Worm (Caenorhabditis elegans) whole organism, L2 larva: ENCODE measurements around the gene F33C8.2.

Experiments
- C34F6.9 ChIP-seq: fragments of 150-350 bp; optimal IDR thresholded peaks from 2 replicates; lab custom pipeline; 2014; ENCODE audit warnings: missing biosample characterization, missing genetic modification characterization
- F13H6.1 ChIP-seq: sonication (generic microtip); optimal IDR thresholded peaks from 2 replicates; lab custom pipeline; 2016; ENCODE audit warnings: missing genetic modification characterization, missing compliant biosample characterization
- R02D3.7 ChIP-seq: fragments of 150-350 bp; optimal IDR thresholded peaks from 2 replicates; lab custom pipeline; 2014; ENCODE audit warnings: missing biosample characterization, missing genetic modification characterization
- Y55F3AM.14 ChIP-seq: fragments of 200-800 bp; sonication (Bioruptor generic); optimal IDR thresholded peaks from 2 replicates; lab custom pipeline; 2018; ENCODE audit warnings: mild to moderate bottlenecking, missing genetic modification characterization, missing compliant biosample characterization
- alr-1 ChIP-seq: fragments of 150-350 bp; optimal IDR thresholded peaks from 2 replicates; lab custom pipeline; 2014; ENCODE audit warnings: missing biosample characterization, missing genetic modification characterization
- aly-2 ChIP-seq: fragments of 150-350 bp; optimal IDR thresholded peaks from 2 replicates; lab custom pipeline; 2014; ENCODE audit warnings: missing biosample characterization, missing genetic modification characterization
- ama-1 ChIP-seq: fragments of 150-350 bp; optimal IDR thresholded peaks from 2 replicates; lab custom pipeline; 2018; ENCODE audit warnings: inconsistent platforms
- blmp-1 ChIP-seq: sonication (generic microtip); optimal IDR thresholded peaks from 2 replicates; lab custom pipeline; 2017; ENCODE audit warnings: missing genetic modification characterization, mild to moderate bottlenecking, missing compliant biosample characterization, antibody characterized with exemption, moderate library complexity; ENCODE audit not compliant: insufficient read depth
- ceh-16 ChIP-seq: fragments of 150-350 bp; optimal IDR thresholded peaks from 2 replicates; lab custom pipeline; 2014; ENCODE audit warnings: missing biosample characterization, missing genetic modification characterization
- ceh-82 ChIP-seq: fragments of 150-350 bp; optimal IDR thresholded peaks from 2 replicates; lab custom pipeline; 2014; ENCODE audit warnings: missing biosample characterization, missing genetic modification characterization
- crh-2 ChIP-seq: sonication (generic microtip); optimal IDR thresholded peaks from 2 replicates; lab custom pipeline; 2017; ENCODE audit warnings: missing biosample characterization, missing genetic modification characterization
- dmd-4 ChIP-seq: sonication (generic microtip); optimal IDR thresholded peaks from 2 replicates; lab custom pipeline; 2017; ENCODE audit warnings: missing biosample characterization, missing genetic modification characterization
- egl-27 ChIP-seq: sonication (generic microtip); optimal IDR thresholded peaks from 3 replicates; lab custom pipeline; 2017; ENCODE audit warnings: missing biosample characterization, missing genetic modification reagents, missing genetic modification characterization
- elt-1 ChIP-seq: fragments of 150-350 bp; optimal IDR thresholded peaks from 2 replicates; lab custom pipeline; 2014; ENCODE audit warnings: missing biosample characterization, missing genetic modification characterization
- fos-1 ChIP-seq: fragments of 150-350 bp; optimal IDR thresholded peaks from 2 replicates; lab custom pipeline; 2014; ENCODE audit warnings: missing biosample characterization, missing genetic modification characterization
- gmeb-1 ChIP-seq: fragments of 150-350 bp; optimal IDR thresholded peaks from 2 replicates; lab custom pipeline; 2014; ENCODE audit warnings: missing biosample characterization, missing genetic modification characterization
- lin-11 ChIP-seq: fragments of 150-350 bp; sonication (generic microtip); optimal IDR thresholded peaks from 2 replicates; lab custom pipeline; 2014; ENCODE audit warnings: missing biosample characterization, missing genetic modification characterization, inconsistent platforms, mixed read lengths
- lin-39 ChIP-seq: fragments of 150-350 bp; optimal IDR thresholded peaks from 2 replicates; lab custom pipeline; 2014; ENCODE audit warnings: missing biosample characterization, missing genetic modification reagents, missing genetic modification characterization
- lsy-2 ChIP-seq, 2 experiments: fragments of 150-350 bp in 1 of 2; sonication (generic microtip) in 1 of 2; optimal IDR thresholded peaks; 2 replicates each; lab custom pipeline; 2014 to 2017; ENCODE audit warnings: missing biosample characterization in 2 of 2, missing genetic modification characterization in 2 of 2
- mab-5 ChIP-seq: fragments of 150-350 bp; optimal IDR thresholded peaks from 2 replicates; lab custom pipeline; 2014; ENCODE audit warnings: missing biosample characterization, missing genetic modification characterization
- mbf-1 ChIP-seq: sonication (generic microtip); optimal IDR thresholded peaks from 2 replicates; lab custom pipeline; 2017; ENCODE audit warnings: missing biosample characterization, missing genetic modification characterization
- mdl-1 ChIP-seq, 2 experiments: fragments of 150-350 bp in 1 of 2; sonication (generic microtip) in 1 of 2; optimal IDR thresholded peaks; 2 replicates each; lab custom pipeline; 2017; ENCODE audit warnings: missing biosample characterization in 2 of 2, missing genetic modification characterization in 2 of 2
- nhr-10 ChIP-seq: sonication (generic microtip); optimal IDR thresholded peaks from 2 replicates; lab custom pipeline; 2017; ENCODE audit warnings: missing biosample characterization, missing genetic modification characterization
- nhr-11 ChIP-seq: fragments of 150-350 bp; optimal IDR thresholded peaks from 2 replicates; lab custom pipeline; 2014; ENCODE audit warnings: missing biosample characterization, missing genetic modification characterization
- nhr-12 ChIP-seq: fragments of 150-350 bp; optimal IDR thresholded peaks from 2 replicates; lab custom pipeline; 2014; ENCODE audit warnings: missing biosample characterization, missing genetic modification characterization
- nhr-129 ChIP-seq: fragments of 150-350 bp; optimal IDR thresholded peaks from 2 replicates; lab custom pipeline; 2014; ENCODE audit warnings: missing biosample characterization, missing genetic modification characterization
- nhr-21 ChIP-seq: fragments of 150-350 bp; optimal IDR thresholded peaks from 2 replicates; lab custom pipeline; 2014; ENCODE audit warnings: missing biosample characterization, missing genetic modification characterization
- nhr-23 ChIP-seq: fragments of 150-350 bp; optimal IDR thresholded peaks from 2 replicates; lab custom pipeline; 2014; ENCODE audit warnings: missing biosample characterization, missing genetic modification reagents, missing genetic modification characterization
- nhr-25 ChIP-seq: fragments of 150-350 bp; sonication (generic microtip); optimal IDR thresholded peaks from 3 replicates; lab custom pipeline; 2014; ENCODE audit warnings: missing biosample characterization, missing genetic modification characterization
- nhr-6 ChIP-seq: fragments of 150-350 bp; optimal IDR thresholded peaks from 2 replicates; lab custom pipeline; 2014; ENCODE audit warnings: missing biosample characterization, missing genetic modification characterization
- nhr-77 ChIP-seq: fragments of 150-350 bp; optimal IDR thresholded peaks from 2 replicates; lab custom pipeline; 2014; ENCODE audit warnings: missing biosample characterization, missing genetic modification characterization
- peb-1 ChIP-seq: fragments of 150-350 bp; optimal IDR thresholded peaks from 2 replicates; lab custom pipeline; 2014; ENCODE audit warnings: missing biosample characterization, missing genetic modification characterization
- sem-4 ChIP-seq: fragments of 150-350 bp; optimal IDR thresholded peaks from 2 replicates; lab custom pipeline; 2014; ENCODE audit warnings: missing biosample characterization, missing genetic modification reagents, missing genetic modification characterization
- skn-1 ChIP-seq: sonication (generic microtip); optimal IDR thresholded peaks from 2 replicates; lab custom pipeline; 2017; ENCODE audit warnings: missing biosample characterization, missing genetic modification characterization
- sma-9 ChIP-seq, 2 experiments: fragments of 150-350 bp in 1 of 2; sonication (generic microtip) in 1 of 2; optimal IDR thresholded peaks; 2 replicates each; lab custom pipeline; 2014 to 2016; ENCODE audit warnings: missing genetic modification characterization in 2 of 2, mild to moderate bottlenecking in 1 of 2, missing biosample characterization in 1 of 2, missing compliant biosample characterization in 1 of 2, missing genetic modification reagents in 1 of 2, moderate library complexity in 1 of 2
- unc-39 ChIP-seq: fragments of 150-350 bp; optimal IDR thresholded peaks from 2 replicates; lab custom pipeline; 2014; ENCODE audit warnings: missing biosample characterization, missing genetic modification characterization
- unc-55 ChIP-seq: fragments of 150-350 bp; sonication (generic microtip); optimal IDR thresholded peaks from 3 replicates; lab custom pipeline; 2014; ENCODE audit warnings: missing biosample characterization, missing genetic modification reagents, missing genetic modification characterization
- unc-62 ChIP-seq: fragments of 150-350 bp; optimal IDR thresholded peaks from 2 replicates; lab custom pipeline; 2014; ENCODE audit warnings: missing biosample characterization, missing genetic modification reagents, missing genetic modification characterization
- zag-1 ChIP-seq: fragments of 150-350 bp; optimal IDR thresholded peaks from 2 replicates; lab custom pipeline; 2014; ENCODE audit warnings: missing biosample characterization, missing genetic modification characterization
- ztf-1 ChIP-seq: fragments of 200-800 bp; sonication (Bioruptor generic); conservative IDR thresholded peaks from 2 replicates; pipeline ENCODE4 v1.3.6; 2022; ENCODE audit warnings: missing genetic modification characterization, missing compliant biosample characterization
- ztf-11 ChIP-seq: sonication (generic microtip); optimal IDR thresholded peaks from 2 replicates; lab custom pipeline; 2017; ENCODE audit warnings: missing biosample characterization, missing genetic modification characterization
- ztf-4 ChIP-seq: fragments of 150-350 bp; optimal IDR thresholded peaks from 2 replicates; lab custom pipeline; 2014; ENCODE audit warnings: missing biosample characterization, missing genetic modification characterization

Gene F33C8.2

DNA sequence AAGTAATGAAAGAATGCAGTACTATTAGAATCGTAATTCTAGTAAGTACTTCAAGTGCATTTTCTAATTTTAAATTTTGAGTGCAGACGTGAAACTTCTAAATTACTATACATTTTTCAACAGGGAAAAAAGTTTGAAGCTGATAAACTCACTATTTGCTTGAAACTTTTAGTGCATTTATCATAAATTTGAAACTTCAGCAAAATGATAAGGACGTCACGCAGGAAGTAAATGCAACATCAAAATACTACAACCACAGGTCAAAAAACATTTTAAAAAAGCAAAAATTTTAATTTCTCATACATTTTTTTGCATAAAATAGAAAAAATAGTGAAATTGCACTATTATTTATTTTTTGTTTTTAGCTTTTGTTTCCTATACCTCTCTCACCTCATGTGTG, 18.3 kb downstream of the F33C8.2 start:
- TF ChIP-seq unc-62 (GFP tag; lab: Kevin White, UChicago): no peak
- TF ChIP-seq fos-1: peak; percentile 42
- TF ChIP-seq unc-55 (GFP tag; lab: Kevin White, UChicago): no peak

DNA sequence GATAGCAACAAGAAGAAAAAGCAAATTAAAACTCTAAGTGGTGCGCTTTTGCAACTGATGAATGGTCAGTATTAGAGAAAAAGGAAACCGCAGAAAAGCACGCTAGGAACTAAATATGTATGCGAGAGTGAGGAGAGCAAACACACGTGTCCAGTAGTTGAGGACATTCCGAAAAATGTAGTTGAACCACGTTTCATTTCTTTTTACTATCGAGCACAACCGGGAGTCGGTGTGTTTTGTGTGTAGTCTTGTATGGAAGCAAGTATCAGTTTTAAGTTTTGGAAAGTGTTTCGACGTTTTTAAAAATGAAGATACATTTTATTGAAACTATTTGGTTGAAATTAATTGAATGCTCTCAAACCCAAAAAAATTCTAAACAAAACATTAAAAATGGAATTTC, 18.8 kb downstream of the F33C8.2 start, which contains the start of gene C05G5.1:
TSS of gene C05G5.1 (minus strand) at position 101 of the 400 bp plus-strand sequence.
- TF ChIP-seq mbf-1 (tag; lab: Kevin White, UChicago): no peak
- no peak for TF ChIP-seq nhr-25 (tag; lab: Kevin White, UChicago)
- no peak for TF ChIP-seq aly-2
- TF ChIP-seq unc-39: no peak
- TF ChIP-seq lin-11 (tag; lab: Kevin White, UChicago): no peak
- no peak for TF ChIP-seq dmd-4
- no peak for TF ChIP-seq C34F6.9 (tag; lab: Kevin White, UChicago)
- TF ChIP-seq ama-1: no peak
- TF ChIP-seq fos-1: no peak
- TF ChIP-seq egl-27 (tag; lab: Kevin White, UChicago): no peak
- TF ChIP-seq nhr-23 (tag; lab: Kevin White, UChicago): no peak
- TF ChIP-seq nhr-12 (tag; lab: Kevin White, UChicago): no peak
- no peak for TF ChIP-seq ceh-16 (tag; lab: Kevin White, UChicago)
- no peak for TF ChIP-seq ceh-82 (tag; lab: Kevin White, UChicago)
- no peak for TF ChIP-seq alr-1 (tag; lab: Kevin White, UChicago)
- TF ChIP-seq elt-1 (tag; lab: Kevin White, UChicago): no peak
- no peak for TF ChIP-seq sma-9 (GFP tag; optimal IDR thresholded peaks at IDR 0.05; lab: Kevin White, UChicago)
- TF ChIP-seq sma-9 (tag; optimal IDR thresholded peaks at IDR 0.05; lab: Kevin White, UChicago): no peak
- no peak for TF ChIP-seq nhr-77
- TF ChIP-seq nhr-11: no peak
- no peak for TF ChIP-seq ztf-11 (tag; lab: Kevin White, UChicago)
- TF ChIP-seq nhr-129 (tag; lab: Kevin White, UChicago): peak; percentile 9
- peak; percentile 18 for TF ChIP-seq crh-2 (tag; lab: Kevin White, UChicago)
- peak in 1 of 2 experiments; percentile 31 for TF ChIP-seq mdl-1 (tag; optimal IDR thresholded peaks at IDR 0.05; lab: Kevin White, UChicago)

DNA sequence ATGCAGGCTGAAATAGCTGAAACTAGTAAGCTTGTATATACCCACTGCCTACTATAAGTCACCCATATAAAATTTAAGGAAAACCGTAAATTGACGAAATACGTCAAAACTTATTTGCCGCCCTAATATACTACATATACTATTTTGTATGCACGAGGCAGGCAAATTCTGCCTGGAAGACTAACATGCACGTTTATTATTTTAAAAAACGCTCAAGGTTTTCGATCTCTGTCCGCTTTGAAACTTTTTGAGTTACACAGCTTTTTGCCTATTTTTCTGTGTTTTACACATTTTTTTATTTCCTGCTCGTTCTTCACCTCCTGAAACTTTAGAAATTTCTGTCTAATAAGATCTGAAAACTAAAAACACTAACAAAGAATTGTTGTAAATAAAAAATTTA, 22.0 kb downstream of the F33C8.2 start:
- TF ChIP-seq lin-39 (tag; lab: Kevin White, UChicago) (no peak), ama-1 (peak; percentile 21), lsy-2 (tag; optimal IDR thresholded peaks at IDR 0.05; lab: Kevin White, UChicago) (peak in 1 of 2 experiments; percentile 34), aly-2 (no peak)

DNA sequence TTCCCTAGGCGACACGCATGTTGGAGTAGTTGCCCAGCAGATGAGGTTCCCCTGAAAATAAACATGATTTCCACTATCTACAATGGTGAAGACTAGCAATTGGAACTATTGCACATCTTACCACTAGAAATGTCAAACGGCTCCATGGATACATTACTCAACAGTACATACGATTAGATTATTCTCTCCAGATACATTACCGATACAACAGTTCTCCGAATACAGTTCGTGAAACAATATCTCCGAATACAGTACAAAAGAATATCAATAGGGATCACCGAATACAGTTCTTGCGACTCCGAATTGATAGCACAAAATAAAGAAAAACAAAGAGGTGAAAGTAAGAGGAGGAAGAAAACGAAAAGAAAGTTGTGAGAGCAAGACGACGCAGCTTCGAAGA, 22.6 kb downstream of the F33C8.2 start, which contains the start of gene C05G5.7:
TSS of gene C05G5.7 (minus strand) at position 1 of the 400 bp plus-strand sequence.
- TF ChIP-seq sma-9 (GFP tag; optimal IDR thresholded peaks at IDR 0.05; lab: Kevin White, UChicago) (no peak), sma-9 (tag; optimal IDR thresholded peaks at IDR 0.05; lab: Kevin White, UChicago) (no peak), ztf-4 (tag; lab: Kevin White, UChicago) (no peak), C34F6.9 (tag; lab: Kevin White, UChicago) (no peak), skn-1 (tag; lab: Kevin White, UChicago) (no peak), lsy-2 (tag; optimal IDR thresholded peaks at IDR 0.05; lab: Kevin White, UChicago) (no peak), ztf-1 (no peak), peb-1 (tag; lab: Kevin White, UChicago) (no peak), sem-4 (tag; lab: Kevin White, UChicago) (no peak), gmeb-1 (tag; lab: Kevin White, UChicago) (no peak), blmp-1 (tag; lab: Kevin White, UChicago) (no peak), nhr-10 (no peak), zag-1 (tag; lab: Kevin White, UChicago) (no peak), nhr-129 (tag; lab: Kevin White, UChicago) (no peak)

DNA sequence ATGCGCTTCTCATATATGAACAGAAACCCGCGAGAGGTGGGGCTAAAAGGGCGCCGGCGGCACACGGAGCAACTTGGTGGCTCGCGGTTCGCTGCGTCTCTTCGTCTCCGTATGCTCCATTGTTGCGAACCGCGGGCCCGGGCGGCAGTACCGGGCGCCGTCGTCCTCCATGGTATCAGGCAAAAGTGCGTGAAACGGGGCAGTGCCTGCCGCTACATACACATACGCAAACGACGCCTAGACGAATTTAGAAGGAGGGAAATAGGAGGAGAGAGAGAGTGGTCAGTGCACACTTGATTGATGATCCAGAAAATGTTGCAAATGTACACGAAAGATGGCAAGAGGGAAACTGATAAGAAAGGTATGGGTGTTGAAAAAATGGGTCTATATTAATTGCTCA, 23.3 kb downstream of the F33C8.2 start:
- no peak for TF ChIP-seq ztf-11 (tag; lab: Kevin White, UChicago)
- no peak for TF ChIP-seq ceh-16 (tag; lab: Kevin White, UChicago)
- TF ChIP-seq fos-1: peak; percentile 51
- no peak for TF ChIP-seq blmp-1 (tag; lab: Kevin White, UChicago)
- TF ChIP-seq F13H6.1 (tag; lab: Kevin White, UChicago): no peak
- TF ChIP-seq gmeb-1 (tag; lab: Kevin White, UChicago): peak; percentile 10
- no peak for TF ChIP-seq alr-1 (tag; lab: Kevin White, UChicago)
- no peak for TF ChIP-seq unc-39
- TF ChIP-seq mdl-1 (tag; optimal IDR thresholded peaks at IDR 0.05; lab: Kevin White, UChicago): no peak
- no peak for TF ChIP-seq aly-2
- no peak for TF ChIP-seq mab-5 (tag; lab: Kevin White, UChicago)
- no peak for TF ChIP-seq R02D3.7
- no peak for TF ChIP-seq nhr-11
- TF ChIP-seq nhr-129 (tag; lab: Kevin White, UChicago): no peak
- no peak for TF ChIP-seq unc-62 (GFP tag; lab: Kevin White, UChicago)
- no peak for TF ChIP-seq nhr-10
- no peak for TF ChIP-seq ceh-82 (tag; lab: Kevin White, UChicago)
- TF ChIP-seq nhr-6: no peak
- TF ChIP-seq mbf-1 (tag; lab: Kevin White, UChicago): no peak
- no peak for TF ChIP-seq nhr-25 (tag; lab: Kevin White, UChicago)
- no peak for TF ChIP-seq sma-9 (GFP tag; optimal IDR thresholded peaks at IDR 0.05; lab: Kevin White, UChicago)
- no peak for TF ChIP-seq sma-9 (tag; optimal IDR thresholded peaks at IDR 0.05; lab: Kevin White, UChicago)
- no peak for TF ChIP-seq sem-4 (tag; lab: Kevin White, UChicago)
- TF ChIP-seq nhr-21 (tag; lab: Kevin White, UChicago): peak; percentile 11
- no peak for TF ChIP-seq egl-27 (tag; lab: Kevin White, UChicago)
- TF ChIP-seq lin-11 (tag; lab: Kevin White, UChicago): no peak
- no peak for TF ChIP-seq C34F6.9 (tag; lab: Kevin White, UChicago)
- no peak for TF ChIP-seq Y55F3AM.14 (GFP tag; lab: Kevin White, UChicago)
- TF ChIP-seq nhr-12 (tag; lab: Kevin White, UChicago): no peak
